Fruit fly (Drosophila melanogaster): ENCODE data around the gene CG14711.
A peak's percentile ranks its signal among the peaks of the same experiment; 100 is the strongest.

CG14711 gene

DNA sequence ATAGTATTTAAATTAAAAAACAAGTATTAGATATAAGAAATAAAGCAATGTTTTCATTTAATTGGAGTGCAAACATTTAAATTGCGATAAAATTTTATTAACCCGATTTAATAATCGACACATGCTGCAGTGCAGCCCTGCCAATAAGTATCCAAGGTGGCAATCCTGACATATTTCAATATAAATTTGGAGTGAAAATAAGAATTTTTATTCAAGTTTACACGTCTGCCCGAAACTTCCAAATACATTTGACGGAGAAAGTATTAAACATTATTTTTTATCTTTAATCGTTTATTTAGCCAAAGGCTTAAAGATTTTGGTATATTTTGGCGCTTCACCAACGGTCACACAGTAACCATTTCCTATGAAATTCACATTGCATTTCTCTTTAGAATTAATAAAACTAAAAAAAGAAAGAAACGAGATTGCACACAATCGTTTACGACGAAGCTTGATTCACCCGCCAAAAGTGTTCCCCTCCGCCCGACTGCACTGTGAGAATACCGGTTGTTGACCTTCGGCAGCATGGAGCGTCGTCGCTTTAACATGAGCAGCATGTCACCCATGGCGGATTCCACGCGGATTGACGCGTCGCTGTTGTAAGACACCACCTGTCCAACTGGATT is 5.4 kb downstream of the CG14711 start, which contains the start of gene CG14712 (continued):
- TF ChIP-seq pzg (GFP tag; optimal IDR thresholded peaks at IDR 0.05) (peak; percentile 89), lbe (GFP tag; optimal IDR thresholded peaks at IDR 0.05) (peak; percentile 46), CG5953 (GFP tag; IDR thresholded peaks at IDR 0.05) (no peak), p53 (GFP tag; optimal IDR thresholded peaks at IDR 0.05) (no peak), Hmr (GFP tag; optimal IDR thresholded peaks at IDR 0.05) (no peak), CG1529 (GFP tag; optimal IDR thresholded peaks at IDR 0.05) (no peak), bigmax (GFP tag; optimal IDR thresholded peaks at IDR 0.05) (no peak), tin (GFP tag; optimal IDR thresholded peaks at IDR 0.05) (no peak), CG10654 (GFP tag; optimal IDR thresholded peaks at IDR 0.05) (no peak), Meics (GFP tag; optimal IDR thresholded peaks at IDR 0.05) (no peak), CG10431 (GFP tag; optimal IDR thresholded peaks at IDR 0.05) (no peak), B-H1 (GFP tag; IDR thresholded peaks at IDR 0.05) (no peak), hkb (optimal IDR thresholded peaks at IDR 0.05) (no peak), hkb (GFP tag; IDR thresholded peaks at IDR 0.05) (peak; percentile 46), ftz-f1 (GFP tag; optimal IDR thresholded peaks at IDR 0.05) (peak; percentile 75), repo (GFP tag; optimal IDR thresholded peaks at IDR 0.05) (no peak), zfh2 (GFP tag; optimal IDR thresholded peaks at IDR 0.05) (no peak), CG30020 (tag; optimal IDR thresholded peaks at IDR 0.05) (no peak), Doc2 (GFP tag; IDR thresholded peaks at IDR 0.05) (no peak), Mrtf (GFP tag; IDR thresholded peaks at IDR 0.05) (no peak), Asciz (GFP tag; optimal IDR thresholded peaks at IDR 0.05) (no peak), twi (tag; optimal IDR thresholded peaks at IDR 0.05) (no peak), CG11398 (GFP tag; optimal IDR thresholded peaks at IDR 0.05) (no peak), HmgD (GFP tag; optimal IDR thresholded peaks at IDR 0.05) (no peak), CG11456 (GFP tag; IDR thresholded peaks at IDR 0.05) (no peak), CG10462 (GFP tag; optimal IDR thresholded peaks at IDR 0.05) (no peak), CG8359 (GFP tag; optimal IDR thresholded peaks at IDR 0.05; ENCODE audit: borderline replicate concordance) (no peak), lilli (GFP tag; optimal IDR thresholded peaks at IDR 0.05) (peak; percentile 67), HmgZ (tag; optimal IDR thresholded peaks at IDR 0.05) (peak; percentile 55), Rx (GFP tag; IDR thresholded peaks at IDR 0.05) (no peak), CG1233 (GFP tag; optimal IDR thresholded peaks at IDR 0.05) (no peak), corto (GFP tag; optimal IDR thresholded peaks at IDR 0.05) (no peak), CG7556 (GFP tag; optimal IDR thresholded peaks at IDR 0.05) (no peak), prd (optimal IDR thresholded peaks at IDR 0.05) (no peak), prd (GFP tag; IDR thresholded peaks at IDR 0.05) (no peak), gce (GFP tag; IDR thresholded peaks at IDR 0.05) (no peak), chm (GFP tag; IDR thresholded peaks at IDR 0.05) (no peak), cas (GFP tag; IDR thresholded peaks at IDR 0.05) (no peak), CG4360 (GFP tag; IDR thresholded peaks at IDR 0.05) (no peak), NK7.1 (GFP tag; optimal IDR thresholded peaks at IDR 0.05) (no peak), Taf1 (GFP tag; IDR thresholded peaks at IDR 0.05) (no peak), cwo (GFP tag; optimal IDR thresholded peaks at IDR 0.05) (no peak), CG8478 (optimal IDR thresholded peaks at IDR 0.05) (no peak), Scr (GFP tag; IDR thresholded peaks at IDR 0.05; ENCODE audit: partially characterized antibody) (peak; percentile 59), Elba2 (GFP tag; optimal IDR thresholded peaks at IDR 0.05) (no peak), CG1832 (GFP tag; optimal IDR thresholded peaks at IDR 0.05) (no peak), gcm (GFP tag; optimal IDR thresholded peaks at IDR 0.05) (no peak), CG9609 (GFP tag; optimal IDR thresholded peaks at IDR 0.05) (no peak), CG12659 (GFP tag; optimal IDR thresholded peaks at IDR 0.05) (peak; percentile 82), Atf3 (GFP tag; optimal IDR thresholded peaks at IDR 0.05) (no peak), Gsc (GFP tag; IDR thresholded peaks at IDR 0.05) (no peak), CG4282 (GFP tag; optimal IDR thresholded peaks at IDR 0.05) (no peak), Hr39 (optimal IDR thresholded peaks at IDR 0.05) (no peak)

Data from whole organism, embryonic.